Worm (Caenorhabditis elegans) whole organism, late embryonic: Measurements from ENCODE around the gene K04C2.3.

Experiments
- ahr-1 ChIP-seq: sonication (generic microtip); optimal IDR thresholded peaks from 2 replicates; lab custom pipeline; 2016; ENCODE audit warnings: missing genetic modification characterization, missing compliant biosample characterization
- hlh-15 ChIP-seq: sonication (generic microtip); optimal IDR thresholded peaks from 2 replicates; lab custom pipeline; 2016; ENCODE audit warnings: missing genetic modification characterization, missing compliant biosample characterization
- hlh-8 ChIP-seq: sonication (generic microtip); optimal IDR thresholded peaks from 2 replicates; lab custom pipeline; 2016; ENCODE audit warnings: missing genotype, missing genetic modification characterization, missing compliant biosample characterization
- unc-42 ChIP-seq: sonication (generic microtip); optimal IDR thresholded peaks from 2 replicates; lab custom pipeline; 2016; ENCODE audit warnings: missing genotype, missing genetic modification characterization, missing compliant biosample characterization

K04C2.3 gene

ce11 chrIII:6914840-6915239 lies 42.0 kb downstream of the K04C2.3 start:
- TF ChIP-seq hlh-8 (tag; lab: Kevin White, UChicago) (no peak), unc-42 (tag; lab: Kevin White, UChicago) (peak; percentile 69), hlh-15 (no peak), ahr-1 (tag; lab: Kevin White, UChicago) (no peak)
